Fruit fly (Drosophila melanogaster) whole organism, embryonic: ENCODE measurements around the gene CG43867.

Experiments
- ATbp ChIP-seq: fragments of 200-800 bp; sonication (Bioruptor generic); optimal IDR thresholded peaks from 2 replicates; lab custom pipeline; 2017; ENCODE audit warnings: missing biosample characterization, mild to moderate bottlenecking, missing genetic modification characterization, missing genetic modification reagents
- Ada2b ChIP-seq: fragments of 200-800 bp; sonication (Bioruptor generic); IDR thresholded peaks from 2 replicates; pipeline ENCODE4 v1.3.6; 2022; ENCODE audit warnings: missing biosample characterization, missing genetic modification characterization
- Awh ChIP-seq: fragments of 200-800 bp; sonication (Bioruptor generic); IDR thresholded peaks from 2 replicates; pipeline ENCODE4, ENCODE4 v1.3.6; 2022; ENCODE audit warnings: missing biosample characterization, missing genetic modification characterization
- B-H1 ChIP-seq: fragments of 200-800 bp; sonication (Bioruptor generic); IDR thresholded peaks from 3 replicates; pipeline ENCODE4 v1.3.6; 2022; ENCODE audit warnings: missing biosample characterization, missing genetic modification characterization
- CG10274 ChIP-seq: fragments of 200-800 bp; sonication (Bioruptor generic); optimal IDR thresholded peaks from 3 replicates; lab custom pipeline; 2017; ENCODE audit warnings: missing biosample characterization, mild to moderate bottlenecking, missing genetic modification characterization
- CG11247 ChIP-seq: fragments of 200-800 bp; sonication (Bioruptor generic); IDR thresholded peaks from 2 replicates; pipeline ENCODE4 v1.3.6; 2022; ENCODE audit warnings: missing biosample characterization, missing genetic modification characterization
- CG11456 ChIP-seq: fragments of 200-800 bp; sonication (Bioruptor generic); IDR thresholded peaks from 3 replicates; pipeline ENCODE4 v1.3.6; 2022; ENCODE audit warnings: missing biosample characterization, missing genetic modification characterization
- CG12942 ChIP-seq: fragments of 200-800 bp; sonication (Bioruptor generic); optimal IDR thresholded peaks from 3 replicates; lab custom pipeline; 2016; ENCODE audit warnings: missing biosample characterization, missing genetic modification characterization
- CG14667 ChIP-seq: fragments of 200-800 bp; sonication (Bioruptor generic); IDR thresholded peaks from 2 replicates; pipeline ENCODE4 v1.3.6; 2022; ENCODE audit warnings: missing biosample characterization, missing genetic modification characterization
- CG1647 ChIP-seq: fragments of 200-800 bp; sonication (Bioruptor generic); optimal IDR thresholded peaks from 3 replicates; lab custom pipeline; 2016; ENCODE audit warnings: missing biosample characterization, missing genetic modification characterization
- CG17802 ChIP-seq: fragments of 200-800 bp; sonication (Bioruptor generic); optimal IDR thresholded peaks from 2 replicates; lab custom pipeline; 2018; ENCODE audit warnings: missing biosample characterization, mild to moderate bottlenecking, missing genetic modification characterization, moderate library complexity
- CG17829 ChIP-seq: fragments of 200-800 bp; optimal IDR thresholded peaks from 2 replicates; lab custom pipeline; 2019; ENCODE audit warnings: missing biosample characterization, mild to moderate bottlenecking, missing genetic modification characterization, moderate library complexity
- CG18599 ChIP-seq: fragments of 200-800 bp; sonication (Bioruptor generic); optimal IDR thresholded peaks from 3 replicates; lab custom pipeline; 2017; ENCODE audit warnings: missing biosample characterization, missing genetic modification characterization, mild to moderate bottlenecking, moderate library complexity, missing genetic modification reagents
- CG31365 ChIP-seq: fragments of 200-800 bp; sonication (Bioruptor generic); optimal IDR thresholded peaks from 2 replicates; lab custom pipeline; 2018; ENCODE audit warnings: missing biosample characterization, mild to moderate bottlenecking, missing genetic modification characterization
- CG32532 ChIP-seq: fragments of 200-800 bp; sonication (Bioruptor generic); IDR thresholded peaks from 2 replicates; pipeline ENCODE4 v1.3.6; 2022; ENCODE audit warnings: missing biosample characterization, missing genetic modification characterization
- CG33213 ChIP-seq: fragments of 200-800 bp; sonication (Bioruptor generic); optimal IDR thresholded peaks from 3 replicates; lab custom pipeline; 2016; ENCODE audit warnings: missing biosample characterization, missing genetic modification characterization
- CG3995 ChIP-seq: fragments of 200-800 bp; sonication (Bioruptor generic); optimal IDR thresholded peaks from 3 replicates; lab custom pipeline; 2016; ENCODE audit warnings: missing biosample characterization, missing genetic modification characterization
- CG6654 ChIP-seq: fragments of 200-800 bp; sonication (Bioruptor generic); optimal IDR thresholded peaks from 2 replicates; lab custom pipeline; 2017; ENCODE audit warnings: missing biosample characterization, mild to moderate bottlenecking, missing genetic modification characterization
- CG7357 ChIP-seq: fragments of 200-800 bp; sonication (Bioruptor generic); IDR thresholded peaks from 3 replicates; pipeline ENCODE4 v1.3.6; 2022; ENCODE audit warnings: missing biosample characterization, missing genetic modification characterization
- CG8944 ChIP-seq: fragments of 200-800 bp; sonication (Bioruptor generic); optimal IDR thresholded peaks from 3 replicates; lab custom pipeline; 2016; ENCODE audit warnings: missing biosample characterization, missing genetic modification characterization
- CG9817 ChIP-seq: fragments of 200-800 bp; sonication (Bioruptor generic); optimal IDR thresholded peaks from 2 replicates; lab custom pipeline; 2018; ENCODE audit warnings: missing biosample characterization, mild to moderate bottlenecking, missing genetic modification characterization, moderate library complexity
- D19A ChIP-seq: fragments of 200-800 bp; optimal IDR thresholded peaks from 3 replicates; lab custom pipeline; 2019; ENCODE audit warnings: missing biosample characterization, mild to moderate bottlenecking, missing genetic modification characterization, moderate library complexity
- Dbx ChIP-seq: fragments of 200-800 bp; sonication (Bioruptor generic); IDR thresholded peaks from 3 replicates; pipeline ENCODE4 v1.3.6; 2022; ENCODE audit warnings: missing biosample characterization, missing genetic modification characterization
- Dip3 ChIP-seq: fragments of 200-800 bp; sonication (Bioruptor generic); optimal IDR thresholded peaks from 3 replicates; lab custom pipeline; 2016; ENCODE audit warnings: missing biosample characterization, missing genetic modification characterization
- Gug ChIP-seq: fragments of 200-800 bp; sonication (Bioruptor generic); IDR thresholded peaks from 4 replicates; pipeline ENCODE4 v1.3.6; 2022; ENCODE audit warnings: missing biosample characterization, missing genetic modification characterization
- H15 ChIP-seq: fragments of 200-800 bp; sonication (Bioruptor generic); IDR thresholded peaks from 3 replicates; pipeline ENCODE4 v1.3.6; 2022; ENCODE audit warnings: missing biosample characterization, missing genetic modification characterization
- Meics ChIP-seq: fragments of 200-800 bp; sonication (Bioruptor generic); optimal IDR thresholded peaks from 2 replicates; lab custom pipeline; 2017; ENCODE audit warnings: missing biosample characterization, mild to moderate bottlenecking, missing genetic modification characterization
- Pdp1 ChIP-seq, 2 experiments: fragments of 200-800 bp; sonication (Bioruptor generic); optimal IDR thresholded peaks; 3 replicates each; lab custom pipeline; 2016; ENCODE audit warnings: missing biosample characterization in 2 of 2, missing genetic modification characterization in 2 of 2, mild to moderate bottlenecking in 1 of 2, moderate library complexity in 1 of 2
- Usf ChIP-seq: fragments of 200-800 bp; sonication (Bioruptor generic); optimal IDR thresholded peaks from 2 replicates; lab custom pipeline; 2017; ENCODE audit warnings: missing genotype, missing biosample characterization, missing genetic modification characterization
- Xrp1 ChIP-seq: fragments of 200-800 bp; sonication (Bioruptor generic); IDR thresholded peaks from 2 replicates; pipeline ENCODE4 v1.3.6; 2022; ENCODE audit warnings: missing biosample characterization, missing genetic modification characterization
- abd-A ChIP-seq: fragments of 200-800 bp; sonication (Bioruptor generic); optimal IDR thresholded peaks from 3 replicates; lab custom pipeline; 2019; ENCODE audit warnings: missing biosample characterization, mild to moderate bottlenecking, missing genetic modification characterization, moderate library complexity
- bowl ChIP-seq: fragments of 200-800 bp; sonication (Bioruptor generic); IDR thresholded peaks from 2 replicates; pipeline ENCODE4 v1.3.6; 2022; ENCODE audit warnings: missing biosample characterization, missing genetic modification characterization
- croc ChIP-seq: fragments of 200-800 bp; sonication (Bioruptor generic); conservative IDR thresholded peaks from 3 replicates; pipeline ENCODE4 v1.3.6; 2022; ENCODE audit warnings: missing biosample characterization, missing genetic modification characterization
- cwo ChIP-seq: fragments of 200-800 bp; sonication (Bioruptor generic); optimal IDR thresholded peaks from 3 replicates; lab custom pipeline; 2017; ENCODE audit warnings: missing biosample characterization, missing genetic modification characterization, mild to moderate bottlenecking, moderate library complexity, missing genetic modification reagents
- jumu ChIP-seq: fragments of 200-800 bp; sonication (Bioruptor generic); optimal IDR thresholded peaks from 3 replicates; lab custom pipeline; 2016; ENCODE audit warnings: missing biosample characterization, missing genetic modification characterization
- ken ChIP-seq: fragments of 200-800 bp; sonication (Bioruptor generic); IDR thresholded peaks from 3 replicates; pipeline ENCODE4 v1.3.6; 2022; ENCODE audit warnings: missing biosample characterization, missing genetic modification characterization
- onecut ChIP-seq: fragments of 200-800 bp; sonication (Bioruptor generic); IDR thresholded peaks from 2 replicates; pipeline ENCODE4 v1.3.6; 2022; ENCODE audit warnings: missing biosample characterization, missing genetic modification characterization
- phol ChIP-seq: fragments of 200-800 bp; sonication (Bioruptor generic); optimal IDR thresholded peaks from 3 replicates; lab custom pipeline; 2018; ENCODE audit warnings: missing biosample characterization, mild to moderate bottlenecking, missing genetic modification characterization, moderate library complexity
- pnt ChIP-seq: fragments of 200-800 bp; sonication (Bioruptor generic); optimal IDR thresholded peaks from 3 replicates; lab custom pipeline; 2016; ENCODE audit warnings: missing biosample characterization, missing genetic modification characterization
- ranshi ChIP-seq: fragments of 200-800 bp; sonication (Bioruptor generic); IDR thresholded peaks from 2 replicates; pipeline ENCODE4 v1.3.6; 2022; ENCODE audit warnings: missing biosample characterization, missing genetic modification characterization
- ro ChIP-seq: fragments of 200-800 bp; sonication (Bioruptor generic); IDR thresholded peaks from 2 replicates; pipeline ENCODE4 v1.3.6; 2022; ENCODE audit warnings: missing biosample characterization, missing genetic modification characterization
- schlank ChIP-seq: fragments of 200-800 bp; sonication (Bioruptor generic); optimal IDR thresholded peaks from 2 replicates; lab custom pipeline; 2018; ENCODE audit warnings: missing biosample characterization, mild to moderate bottlenecking, missing genetic modification characterization
- tio ChIP-seq: fragments of 200-800 bp; sonication (Bioruptor generic); optimal IDR thresholded peaks from 2 replicates; lab custom pipeline; 2017; ENCODE audit warnings: missing biosample characterization, missing genetic modification characterization, inconsistent platforms
- tup ChIP-seq: fragments of 200-800 bp; sonication (Bioruptor generic); optimal IDR thresholded peaks from 2 replicates; lab custom pipeline; 2016; ENCODE audit warnings: missing biosample characterization, mild to moderate bottlenecking, missing genetic modification characterization, moderate library complexity
- unc-4 ChIP-seq: fragments of 200-800 bp; sonication (Bioruptor generic); IDR thresholded peaks from 2 replicates; pipeline ENCODE4 v1.3.6; 2022; ENCODE audit warnings: missing biosample characterization, missing genetic modification characterization; ENCODE audit not compliant: partially characterized antibody
- wor ChIP-seq: fragments of 200-800 bp; sonication (Bioruptor generic); IDR thresholded peaks from 2 replicates; pipeline ENCODE4 v1.3.6; 2022; ENCODE audit warnings: missing biosample characterization, missing genetic modification characterization
- z ChIP-seq: fragments of 200-800 bp; sonication (Bioruptor generic); IDR thresholded peaks from 3 replicates; pipeline ENCODE4 v1.3.6; 2022; ENCODE audit warnings: missing biosample characterization, missing genetic modification characterization

The CG43867 gene

dm6 chrX:955873-956272, 28.1 kb upstream of the CG43867 start (continued):
- TF ChIP-seq CG31365 (peak; percentile 15), CG12942 (GFP tag; lab: Kevin White, UChicago) (peak; percentile 42), Awh (no peak), tup (GFP tag; lab: Kevin White, UChicago) (peak; percentile 15), pnt (GFP tag; lab: Kevin White, UChicago) (peak; percentile 67), Usf (GFP tag; lab: Kevin White, UChicago) (no peak), CG9817 (tag; lab: Kevin White, UChicago) (peak; percentile 44), jumu (GFP tag; lab: Kevin White, UChicago) (peak; percentile 60), Gug (GFP tag; lab: Robert Waterston, UW) (peak; percentile 54; the same call in 2 of the 4 replicates), Xrp1 (GFP tag; lab: Robert Waterston, UW) (peak; percentile 54; the same call in 1 of the 2 replicates), croc (GFP tag; lab: Robert Waterston, UW) (0 out of 3 replicates have a peak, but pooled peaks have one; percentile 30), CG14667 (0 out of 2 replicates have a peak, but pooled peaks have one; percentile 48), ATbp (GFP tag; lab: Kevin White, UChicago) (peak; percentile 65), Dip3 (GFP tag; lab: Kevin White, UChicago) (peak; percentile 28), wor (GFP tag; lab: Robert Waterston, UW) (no peak), cwo (GFP tag; lab: Kevin White, UChicago) (peak; percentile 32), CG11247 (peak; percentile 43; the same call in 1 of the 2 replicates), CG3995 (GFP tag; lab: Kevin White, UChicago) (no peak), CG7357 (GFP tag; lab: Robert Waterston, UW) (peak; percentile 39; the same call in 1 of the 3 replicates), ro (0 out of 2 replicates have a peak, but pooled peaks have one; percentile 24), CG6654 (GFP tag; lab: Kevin White, UChicago) (peak; percentile 4), tio (GFP tag; lab: Kevin White, UChicago) (peak; percentile 14), ranshi (GFP tag; lab: Robert Waterston, UW) (peak; percentile 59), z (GFP tag; lab: Robert Waterston, UW) (no peak), schlank (tag; lab: Kevin White, UChicago) (peak; percentile 11), CG1647 (peak; percentile 13), CG18599 (GFP tag; lab: Kevin White, UChicago) (peak; percentile 81), CG10274 (GFP tag; lab: Kevin White, UChicago) (no peak), CG11456 (GFP tag; lab: Robert Waterston, UW) (peak; percentile 64; the same call in 2 of the 3 replicates), CG17802 (tag; lab: Kevin White, UChicago) (peak; percentile 24), D19A (tag; lab: Kevin White, UChicago) (peak; percentile 51), Meics (peak; percentile 68), H15 (GFP tag; lab: Robert Waterston, UW) (peak; percentile 51; the same call in 1 of the 3 replicates), ken (peak; percentile 43; the same call in 1 of the 3 replicates), unc-4 (GFP tag; lab: Robert Waterston, UW) (no peak), phol (tag; lab: Kevin White, UChicago) (peak; percentile 62), Ada2b (peak; percentile 59; the same call in 1 of the 2 replicates), bowl (no peak), abd-A (tag; lab: Kevin White, UChicago) (peak; percentile 30), Dbx (GFP tag; lab: Robert Waterston, UW) (peak; percentile 45; the same call in 1 of the 3 replicates), Pdp1 (GFP tag; optimal IDR thresholded peaks at IDR 0.05; lab: Kevin White, UChicago) (peak in 1 of 2 experiments; percentile 59), CG17829 (tag; lab: Kevin White, UChicago) (peak; percentile 23), onecut (GFP tag; lab: Robert Waterston, UW) (peak; percentile 45), CG8944 (GFP tag; lab: Kevin White, UChicago) (peak; percentile 55), CG32532 (GFP tag; lab: Robert Waterston, UW) (peak; percentile 65), CG33213 (peak; percentile 16), B-H1 (no peak; the same call in 2 of the 3 replicates)
- TF ChIP-seq, all 482 proteins: peak for 247
